Worm (Caenorhabditis elegans): ENCODE results near the gene Y60A9.3.
A peak's percentile ranks its signal among the peaks of the same experiment; 100 is the strongest.

The Y60A9.3 gene

DNA sequence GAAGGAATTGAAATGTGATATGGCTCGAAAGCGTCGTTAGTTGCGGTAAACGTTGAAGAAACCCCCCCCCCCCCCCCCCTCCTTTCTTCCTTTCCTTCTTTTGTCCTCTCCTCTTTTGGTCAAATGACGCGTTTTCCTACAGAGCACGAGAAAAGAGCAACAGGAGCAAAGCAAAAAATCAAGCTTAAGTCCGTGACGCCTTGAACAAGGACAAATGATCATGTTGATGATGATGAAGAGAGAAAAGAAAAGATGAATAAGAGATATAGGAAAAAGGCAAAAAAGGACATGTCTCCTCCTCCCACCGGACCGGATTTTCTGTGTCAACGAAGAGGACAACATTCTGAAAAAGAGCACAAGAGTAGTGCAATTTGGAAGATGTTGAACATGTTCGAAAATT, 23.5 kb upstream of the Y60A9.3 start:
- TF ChIP-seq nhr-19 (GFP tag; conservative IDR thresholded peaks at IDR 0.05) (no peak), mep-1 (tag; optimal IDR thresholded peaks at IDR 0.05) (no peak), fkh-10 (GFP tag; optimal IDR thresholded peaks at IDR 0.05) (peak; percentile 47), lin-14 (GFP tag; optimal IDR thresholded peaks at IDR 0.05) (peak; percentile 39)

DNA sequence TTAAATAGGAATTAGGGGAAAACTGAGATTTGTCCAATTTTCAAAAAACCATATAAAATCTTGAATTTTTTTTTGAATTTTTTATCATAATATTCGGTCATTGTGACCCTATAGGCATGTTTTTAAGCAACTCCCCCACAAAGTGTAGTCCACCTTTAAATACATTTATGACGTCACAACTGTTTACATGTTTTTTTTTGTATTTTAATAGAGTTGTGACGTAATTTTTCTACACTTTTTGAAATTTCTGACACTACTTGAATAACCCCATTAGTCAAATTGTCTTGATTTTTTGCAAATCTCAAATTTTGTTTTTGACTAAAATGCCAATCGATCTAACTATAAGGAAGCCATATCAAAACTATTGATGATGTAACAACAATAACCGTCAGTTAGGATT, 17.0 kb upstream of the Y60A9.3 start:
- TF ChIP-seq ets-5 (GFP tag; IDR thresholded peaks at IDR 0.05) (no peak), nhr-84 (tag; optimal IDR thresholded peaks at IDR 0.05) (no peak), efl-3 (GFP tag; optimal IDR thresholded peaks at IDR 0.05) (no peak), nhr-76 (tag; optimal IDR thresholded peaks at IDR 0.05) (no peak), ztf-4 (tag; optimal IDR thresholded peaks at IDR 0.05) (no peak), nhr-28 (tag; optimal IDR thresholded peaks at IDR 0.05) (no peak), nhr-19 (GFP tag; conservative IDR thresholded peaks at IDR 0.05) (no peak), ztf-11 (tag; optimal IDR thresholded peaks at IDR 0.05) (no peak), vab-15 (tag; optimal IDR thresholded peaks at IDR 0.05) (no peak), nhr-237 (tag; optimal IDR thresholded peaks at IDR 0.05) (no peak), nhr-20 (tag; optimal IDR thresholded peaks at IDR 0.05) (no peak), fkh-4 (tag; optimal IDR thresholded peaks at IDR 0.05; ENCODE audit: borderline replicate concordance) (no peak), dsc-1 (tag; optimal IDR thresholded peaks at IDR 0.05) (no peak), pag-3 (tag; optimal IDR thresholded peaks at IDR 0.05; ENCODE audit: borderline replicate concordance, insufficient read depth) (no peak), C16A3.4 (tag; optimal IDR thresholded peaks at IDR 0.05) (no peak), ceh-88 (GFP tag; IDR thresholded peaks at IDR 0.05) (no peak), lin-39 (tag; optimal IDR thresholded peaks at IDR 0.05) (no peak), lin-13 (GFP tag; optimal IDR thresholded peaks at IDR 0.05) (no peak)

DNA sequence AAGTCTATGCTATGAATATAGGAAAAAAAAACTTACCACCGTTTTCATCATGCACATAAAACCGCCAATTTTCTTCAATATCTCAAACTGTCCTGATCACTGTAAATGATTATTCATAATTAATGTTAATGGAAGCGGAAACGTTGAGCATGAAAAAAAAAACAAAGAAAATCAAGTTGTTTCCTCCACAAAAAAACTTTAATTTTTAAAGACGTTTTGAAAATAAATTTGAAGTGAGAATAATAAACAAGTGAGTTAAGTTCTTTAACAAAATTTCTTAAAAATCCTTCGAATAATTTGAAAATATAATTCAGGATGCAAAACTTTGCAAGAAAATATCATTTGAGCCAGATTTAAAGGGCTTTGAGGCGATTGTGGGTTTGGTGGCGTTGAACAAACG, 12.7 kb upstream of the Y60A9.3 start, which contains the start of gene irk-3:
irk-3 (minus strand) TSS at position 101 of the 400 bp plus-strand sequence.
- TF ChIP-seq efl-1 (optimal IDR thresholded peaks at IDR 0.05) = no peak
- no peak for TF ChIP-seq efl-1 (GFP tag; optimal IDR thresholded peaks at IDR 0.05 in 1 of 2)
- TF ChIP-seq isw-1 (GFP tag; IDR thresholded peaks at IDR 0.05) = no peak
- no peak for TF ChIP-seq ets-5 (GFP tag; IDR thresholded peaks at IDR 0.05)
- no peak for TF ChIP-seq egl-13 (tag; optimal IDR thresholded peaks at IDR 0.05)

DNA sequence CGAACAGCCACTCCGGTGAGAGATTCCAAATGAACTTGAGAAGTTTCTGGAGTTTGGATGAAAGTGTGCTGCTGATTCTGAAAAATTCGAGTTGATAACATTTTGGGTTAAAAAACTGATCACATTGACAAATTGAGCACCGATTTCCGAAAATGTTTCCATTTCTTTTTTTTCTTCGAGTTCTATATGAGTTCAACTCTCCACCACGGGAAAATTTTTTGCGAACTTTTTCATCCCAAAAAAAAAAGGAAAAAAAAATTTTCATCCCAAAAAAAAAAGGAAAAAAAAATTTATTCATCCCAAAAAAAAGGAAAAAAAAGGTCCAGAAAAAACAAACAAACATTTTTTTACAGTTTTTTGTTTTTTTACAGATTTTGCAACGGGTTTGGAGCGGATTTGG, 5.9 kb upstream of the Y60A9.3 start, which contains the start of gene Y60A9A.1:
Y60A9A.1 (minus strand) TSS at position 101 of the 400 bp plus-strand sequence.
- TF ChIP-seq nhr-84 (tag; optimal IDR thresholded peaks at IDR 0.05) (no peak), xbp-1 (tag; optimal IDR thresholded peaks at IDR 0.05) (no peak), lin-35 (GFP tag; optimal IDR thresholded peaks at IDR 0.05) (no peak), C04F5.9 (tag; optimal IDR thresholded peaks at IDR 0.05) (no peak), unc-130 (tag; optimal IDR thresholded peaks at IDR 0.05) (no peak), pqm-1 (tag; optimal IDR thresholded peaks at IDR 0.05) (no peak), C16A3.4 (tag; optimal IDR thresholded peaks at IDR 0.05) (no peak), ztf-11 (tag; optimal IDR thresholded peaks at IDR 0.05) (no peak), dpl-1 (GFP tag; optimal IDR thresholded peaks at IDR 0.05) (no peak), unc-62 (GFP tag; optimal IDR thresholded peaks at IDR 0.05) (no peak)

DNA sequence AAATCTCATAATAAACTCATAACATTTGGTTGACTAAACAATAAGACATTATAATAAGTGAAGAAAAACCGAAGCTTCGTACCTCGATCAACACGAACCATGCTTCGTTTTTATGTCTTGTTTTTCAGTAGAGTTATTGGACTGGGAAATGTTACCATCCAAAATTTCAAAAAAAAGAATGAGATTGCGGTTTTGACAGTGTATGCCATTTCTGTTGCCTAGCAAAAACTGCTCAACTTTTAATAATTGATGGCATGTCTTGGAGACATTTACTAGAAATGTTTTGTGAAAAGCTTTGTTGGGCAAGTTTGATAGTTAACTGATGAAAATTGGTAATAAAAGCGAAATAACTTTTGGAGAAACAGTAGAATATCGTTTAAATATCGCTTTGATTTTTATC, 12.2 kb downstream of the Y60A9.3 start, which contains the start of gene Y60A9.1:
Y60A9.1 (minus strand) TSS at position 101 of the 400 bp plus-strand sequence.
- TF ChIP-seq pqm-1 (tag; optimal IDR thresholded peaks at IDR 0.05) (no peak), snu-23 (GFP tag; optimal IDR thresholded peaks at IDR 0.05) (no peak), nhr-11 (tag; optimal IDR thresholded peaks at IDR 0.05) (no peak), fos-1 (tag; optimal IDR thresholded peaks at IDR 0.05) (no peak), fkh-4 (tag; optimal IDR thresholded peaks at IDR 0.05; ENCODE audit: borderline replicate concordance) (no peak), ceh-8 (GFP tag; optimal IDR thresholded peaks at IDR 0.05) (no peak), nhr-47 (tag; optimal IDR thresholded peaks at IDR 0.05) (no peak), nhr-71 (tag; optimal IDR thresholded peaks at IDR 0.05) (no peak), ama-1 (optimal IDR thresholded peaks at IDR 0.05) (no peak), nhr-84 (tag; optimal IDR thresholded peaks at IDR 0.05) (no peak), tbx-2 (tag; optimal IDR thresholded peaks at IDR 0.05) (no peak), snpc-4 (tag; optimal IDR thresholded peaks at IDR 0.05) (no peak)
